Worm (Caenorhabditis elegans) whole organism, L1 larva: Measurements from ENCODE around the gene F28H7.8.

Experiments used
- F16B12.6 ChIP-seq: fragments of 150-350 bp; optimal IDR thresholded peaks from 2 replicates; lab custom pipeline; 2014; ENCODE audit warnings: missing biosample characterization, missing genetic modification characterization
- Y116A8C.19 ChIP-seq: sonication (generic microtip); optimal IDR thresholded peaks from 2 replicates; lab custom pipeline; 2016; ENCODE audit warnings: missing compliant biosample characterization, missing genetic modification characterization, borderline replicate concordance
- ceh-63 ChIP-seq: fragments of 200-800 bp; sonication (Bioruptor generic); optimal IDR thresholded peaks from 2 replicates; lab custom pipeline; 2018; ENCODE audit warnings: mild to moderate bottlenecking, missing genetic modification characterization, missing compliant biosample characterization
- ceh-90 ChIP-seq: sonication (generic microtip); optimal IDR thresholded peaks from 2 replicates; lab custom pipeline; 2016; ENCODE audit warnings: missing genetic modification characterization, missing compliant biosample characterization
- efl-1 ChIP-seq, 4 experiments: fragments of 150-350 bp; optimal IDR thresholded peaks in 3 of 4; peaks in 1 of 4; 1 replicate in 1 of 4; 2 replicates in 3 of 4; lab custom pipeline; 2014; ENCODE audit warnings: missing biosample characterization in 2 of 4, missing genetic modification characterization in 2 of 4, missing genetic modification reagents in 2 of 4
- egl-27 ChIP-seq, 2 experiments: fragments of 150-350 bp in 1 of 2; sonication (generic microtip); optimal IDR thresholded peaks; 3 replicates each; lab custom pipeline; 2017 to 2018; ENCODE audit warnings: missing biosample characterization in 2 of 2, missing genetic modification characterization in 2 of 2, missing genetic modification reagents in 2 of 2
- elt-2 ChIP-seq: sonication (generic microtip); optimal IDR thresholded peaks from 2 replicates; lab custom pipeline; 2016; ENCODE audit warnings: missing genetic modification characterization, mild to moderate bottlenecking, inconsistent platforms, missing compliant biosample characterization, missing genetic modification reagents
- elt-3 ChIP-seq, 6 experiments: fragments of 150-350 bp in 1 of 6; sonication (generic microtip); optimal IDR thresholded peaks; 2 replicates each; lab custom pipeline; 2017 to 2018; ENCODE audit warnings: missing biosample characterization in 6 of 6, missing genetic modification characterization in 6 of 6, inconsistent platforms in 1 of 6
- fos-1 ChIP-seq: fragments of 150-350 bp; optimal IDR thresholded peaks from 2 replicates; lab custom pipeline; 2014; ENCODE audit warnings: missing biosample characterization, missing genetic modification characterization
- grh-1 ChIP-seq: fragments of 200-800 bp; sonication (Bioruptor generic); IDR thresholded peaks from 2 replicates; pipeline ENCODE4 v1.3.6; 2022; ENCODE audit warnings: missing genetic modification reagents, missing genetic modification characterization, missing compliant biosample characterization
- hlh-17 ChIP-seq: fragments of 200-800 bp; sonication (Bioruptor generic); optimal IDR thresholded peaks from 2 replicates; lab custom pipeline; 2018; ENCODE audit warnings: missing genetic modification characterization, mild to moderate bottlenecking, missing compliant biosample characterization, moderate library complexity, borderline replicate concordance
- lin-13 ChIP-seq: fragments of 150-350 bp; optimal IDR thresholded peaks from 2 replicates; lab custom pipeline; 2014; ENCODE audit warnings: missing biosample characterization, missing genetic modification reagents, missing genetic modification characterization
- lin-14 ChIP-seq: fragments of 200-800 bp; sonication (Bioruptor generic); optimal IDR thresholded peaks from 2 replicates; lab custom pipeline; 2018; ENCODE audit warnings: mild to moderate bottlenecking, missing genetic modification characterization, moderate library complexity, missing compliant biosample characterization
- lin-35 ChIP-seq, 2 experiments: fragments of 150-350 bp; optimal IDR thresholded peaks; 2 replicates each; lab custom pipeline; 2014; ENCODE audit warnings: missing biosample characterization in 2 of 2, missing genetic modification characterization in 2 of 2, missing genetic modification reagents in 2 of 2
- mep-1 ChIP-seq: fragments of 150-350 bp; optimal IDR thresholded peaks from 2 replicates; lab custom pipeline; 2014; ENCODE audit warnings: missing biosample characterization, missing genetic modification characterization
- nhr-19 ChIP-seq: fragments of 200-800 bp; sonication (Bioruptor generic); conservative IDR thresholded peaks from 2 replicates; pipeline ENCODE4 v1.3.6; 2022; ENCODE audit warnings: missing genetic modification characterization, missing compliant biosample characterization
- nhr-71 ChIP-seq: sonication (generic microtip); optimal IDR thresholded peaks from 2 replicates; lab custom pipeline; 2016; ENCODE audit warnings: mild to moderate bottlenecking, missing genetic modification characterization, moderate library complexity, missing compliant biosample characterization
- nhr-84 ChIP-seq: sonication (generic microtip); optimal IDR thresholded peaks from 2 replicates; lab custom pipeline; 2017; ENCODE audit warnings: missing biosample characterization, missing genetic modification characterization
- nhr-85 ChIP-seq: sonication (generic microtip); peaks from one replicate; lab custom pipeline; 2016; ENCODE audit warnings: missing genetic modification characterization, inconsistent platforms, missing compliant biosample characterization
- nhr-90 ChIP-seq: sonication (generic microtip); optimal IDR thresholded peaks from 2 replicates; lab custom pipeline; 2016; ENCODE audit warnings: mild to moderate bottlenecking, missing genetic modification characterization, missing compliant biosample characterization; ENCODE audit not compliant: poor library complexity
- pag-3 ChIP-seq: sonication (generic microtip); optimal IDR thresholded peaks from 2 replicates; lab custom pipeline; 2017; ENCODE audit warnings: missing genetic modification characterization, mild to moderate bottlenecking, missing compliant biosample characterization, antibody characterized with exemption, borderline replicate concordance; ENCODE audit not compliant: insufficient read depth
- pax-3 ChIP-seq: fragments of 200-800 bp; sonication (Bioruptor generic); optimal IDR thresholded peaks from 2 replicates; lab custom pipeline; 2018; ENCODE audit warnings: mild to moderate bottlenecking, missing genetic modification characterization, moderate library complexity, missing compliant biosample characterization
- snpc-4 ChIP-seq: fragments of 150-350 bp; optimal IDR thresholded peaks from 2 replicates; lab custom pipeline; 2014; ENCODE audit warnings: missing biosample characterization, missing genetic modification characterization
- sox-4 ChIP-seq: sonication (generic microtip); optimal IDR thresholded peaks from 2 replicates; lab custom pipeline; 2016; ENCODE audit warnings: missing genetic modification characterization, missing compliant biosample characterization
- sup-37 ChIP-seq: fragments of 200-800 bp; sonication (Bioruptor generic); optimal IDR thresholded peaks from 2 replicates; lab custom pipeline; 2018; ENCODE audit warnings: mild to moderate bottlenecking, missing genetic modification characterization, missing compliant biosample characterization
- swsn-7 ChIP-seq: sonication (generic microtip); optimal IDR thresholded peaks from 2 replicates; lab custom pipeline; 2016; ENCODE audit warnings: missing genetic modification characterization, missing compliant biosample characterization
- tlp-1 ChIP-seq: fragments of 150-350 bp; optimal IDR thresholded peaks from 2 replicates; lab custom pipeline; 2014; ENCODE audit warnings: missing biosample characterization, missing genetic modification characterization
- unc-130 ChIP-seq: fragments of 150-350 bp; optimal IDR thresholded peaks from 2 replicates; lab custom pipeline; 2017; ENCODE audit warnings: missing biosample characterization, missing genetic modification characterization, inconsistent platforms
- unc-62 ChIP-seq: fragments of 150-350 bp; optimal IDR thresholded peaks from 2 replicates; lab custom pipeline; 2014; ENCODE audit warnings: missing biosample characterization, missing genetic modification reagents, missing genetic modification characterization
- unc-98 ChIP-seq: fragments of 200-800 bp; sonication (Bioruptor generic); IDR thresholded peaks from 2 replicates; pipeline ENCODE4 v1.3.6; 2022; ENCODE audit warnings: missing genetic modification characterization, missing compliant biosample characterization
- ztf-11 ChIP-seq, 2 experiments: sonication (generic microtip); optimal IDR thresholded peaks; 2 replicates each; lab custom pipeline; 2016 to 2017; ENCODE audit warnings: missing genetic modification characterization in 2 of 2, missing biosample characterization in 1 of 2, missing compliant biosample characterization in 1 of 2

Gene F28H7.8

DNA sequence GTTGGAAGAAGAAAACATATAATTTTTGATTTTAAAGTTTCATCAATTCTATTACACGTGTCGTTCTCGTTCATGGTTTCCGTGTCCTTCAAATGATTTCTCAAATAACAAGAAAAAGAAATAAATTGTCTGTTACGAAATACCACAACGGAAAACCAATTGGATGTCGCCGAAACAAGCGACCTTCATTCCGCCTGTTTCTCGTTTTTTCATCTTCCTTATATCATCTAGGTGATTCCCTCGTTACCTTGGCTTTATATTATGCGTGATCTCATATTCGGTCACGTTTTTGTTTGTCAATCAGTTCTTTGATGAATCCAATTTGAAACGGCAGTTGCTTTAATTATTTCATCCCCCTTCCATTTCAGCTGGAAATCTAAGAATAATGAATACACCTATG lies 1.6 kb upstream of the F28H7.8 start (continued):
- TF ChIP-seq hlh-17 (GFP tag; lab: Kevin White, UChicago) (no peak), sox-4 (tag; lab: Kevin White, UChicago) (no peak), lin-35 (GFP tag; optimal IDR thresholded peaks at IDR 0.05; lab: Kevin White, UChicago) (peak in 1 of 2 experiments; percentile 12), nhr-71 (tag; lab: Kevin White, UChicago) (peak; percentile 45), ceh-63 (no peak), mep-1 (tag; lab: Kevin White, UChicago) (no peak), pax-3 (tag; lab: Kevin White, UChicago) (no peak), lin-14 (peak; percentile 86), nhr-84 (tag; lab: Kevin White, UChicago) (no peak), elt-3 (tag; optimal IDR thresholded peaks at IDR 0.05; lab: Kevin White, UChicago) (peak in 2 of 6 experiments; percentile 15 to 79)

DNA sequence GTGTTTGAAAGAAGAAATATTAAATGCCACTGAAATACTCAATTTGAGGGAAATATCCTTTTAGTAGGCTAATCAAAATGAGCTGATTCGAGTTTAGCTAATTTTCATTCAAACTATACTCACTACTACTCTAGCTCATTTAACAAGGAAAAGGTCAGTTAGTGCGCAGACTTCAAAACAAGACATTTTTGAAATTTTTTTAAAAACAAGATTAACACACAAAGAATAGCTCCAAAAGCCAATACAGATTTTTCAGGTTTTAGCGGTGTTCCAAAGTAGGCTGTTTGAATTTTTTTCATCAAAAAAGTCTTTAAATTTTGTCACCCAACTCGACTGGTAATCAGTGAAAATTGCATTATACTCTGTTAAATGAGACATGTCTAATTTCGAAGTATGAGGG lies 2.1 kb downstream of the F28H7.8 start:
- TF ChIP-seq unc-98 (GFP tag; lab: Robert Waterston, UW) (no peak), fos-1 (tag; lab: Kevin White, UChicago) (no peak), Y116A8C.19 (tag; lab: Kevin White, UChicago) (no peak), ztf-11 (tag; optimal IDR thresholded peaks at IDR 0.05; lab: Kevin White, UChicago) (no peak)

DNA sequence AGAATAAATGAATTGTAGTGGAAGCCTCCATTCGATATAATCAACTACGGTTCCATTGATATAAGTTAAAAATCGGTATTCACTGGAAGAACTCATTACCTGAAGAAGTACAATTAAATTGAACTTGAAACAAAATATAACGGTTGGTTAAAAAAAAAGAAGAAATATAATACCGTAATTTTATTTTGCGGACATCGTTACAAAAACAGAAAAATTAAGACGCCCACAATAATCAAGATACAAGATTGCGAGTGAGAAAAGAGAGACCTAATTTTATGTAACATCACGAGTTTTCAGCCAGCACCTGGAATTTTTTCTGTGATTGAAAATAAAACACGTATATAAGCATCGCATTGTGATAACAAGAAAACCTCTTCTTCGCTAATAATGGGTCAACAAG lies 3.9 kb downstream of the F28H7.8 start, which contains the start of gene sre-6:
Gene sre-6, minus strand, starts transcription at position 101 of the 400 bp plus-strand sequence.
- TF ChIP-seq ceh-63 = no peak
- no peak for TF ChIP-seq snpc-4
- TF ChIP-seq nhr-19 (GFP tag; lab: Robert Waterston, UW) = no peak
- TF ChIP-seq pag-3 (tag; lab: Kevin White, UChicago) = no peak
- no peak for TF ChIP-seq mep-1 (tag; lab: Kevin White, UChicago)
- TF ChIP-seq F16B12.6 = no peak
- peak; percentile 26 for TF ChIP-seq elt-2
- TF ChIP-seq swsn-7 (tag; lab: Kevin White, UChicago) = no peak
- no peak for TF ChIP-seq lin-13 (GFP tag; lab: Kevin White, UChicago)
- no peak for TF ChIP-seq efl-1 (optimal IDR thresholded peaks at IDR 0.05; lab: Kevin White, UChicago)
- TF ChIP-seq efl-1 (GFP tag; optimal IDR thresholded peaks at IDR 0.05 in 1 of 2; lab: Kevin White, UChicago) = peak in 1 of 2 experiments; percentile 8
- TF ChIP-seq, all 84 proteins: peak for 2

DNA sequence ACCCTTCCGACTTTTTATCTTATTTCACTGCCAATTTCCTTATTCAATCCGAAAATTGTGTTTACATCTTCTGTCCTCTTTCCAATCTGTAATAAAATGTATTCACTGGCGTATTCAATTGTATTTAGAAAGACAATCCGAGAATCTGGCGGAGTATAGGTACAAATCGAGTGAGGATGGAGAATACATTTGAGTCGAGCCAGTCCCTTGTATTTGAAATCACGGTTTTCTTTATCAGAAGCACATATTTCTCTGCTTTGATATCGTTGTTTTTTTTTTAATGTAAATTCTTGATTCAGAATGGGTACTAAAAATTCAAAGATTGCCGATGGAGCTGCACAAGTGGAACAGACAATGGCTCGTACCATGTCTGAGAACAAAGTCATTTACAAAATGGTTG lies 5.3 kb downstream of the F28H7.8 start, which contains the start of gene ocr-1:
Gene ocr-1, plus strand, starts transcription at position 301 of the 400 bp plus-strand sequence.
- TF ChIP-seq ceh-90 (tag; lab: Kevin White, UChicago) (no peak), tlp-1 (no peak), pag-3 (tag; lab: Kevin White, UChicago) (no peak), grh-1 (GFP tag; lab: Robert Waterston, UW) (no peak), hlh-17 (GFP tag; lab: Kevin White, UChicago) (no peak), nhr-85 (no peak), F16B12.6 (no peak), unc-62 (GFP tag; lab: Kevin White, UChicago) (no peak), egl-27 (tag; optimal IDR thresholded peaks at IDR 0.05; lab: Kevin White, UChicago) (no peak), nhr-90 (tag; lab: Kevin White, UChicago) (no peak), unc-130 (tag; lab: Kevin White, UChicago) (no peak)

DNA sequence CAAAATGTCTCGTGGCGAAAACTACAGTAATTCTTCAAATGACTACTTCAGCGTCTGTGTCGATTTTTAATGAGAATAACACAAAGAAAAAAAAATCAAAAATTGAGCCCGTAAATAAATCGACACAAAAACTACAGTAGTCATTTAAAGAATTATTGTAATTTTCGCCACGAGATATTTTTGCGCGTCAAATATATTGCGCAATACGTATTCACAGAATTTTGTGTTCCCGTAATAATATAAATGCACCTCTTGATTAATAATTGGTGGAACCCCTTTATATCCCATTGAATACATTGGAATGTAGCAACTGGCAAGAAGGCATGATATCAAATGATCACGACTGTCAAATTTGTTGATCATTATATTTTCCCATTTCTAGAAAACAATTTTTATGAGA lies 10.1 kb downstream of the F28H7.8 start:
- no peak for TF ChIP-seq sup-37 (GFP tag; lab: Kevin White, UChicago)
- TF ChIP-seq, all 84 proteins: peak for 0
